Worm (Caenorhabditis elegans) whole organism, L1 larva: ENCODE results near the gene ced-8.

ENCODE experiments used
- C16A3.4 ChIP-seq: fragments of 150-350 bp; optimal IDR thresholded peaks from 2 replicates; lab custom pipeline; 2014; ENCODE audit warnings: missing biosample characterization, missing genetic modification characterization
- C34B4.2 ChIP-seq: sonication (generic microtip); optimal IDR thresholded peaks from 2 replicates; lab custom pipeline; 2017; ENCODE audit warnings: mild to moderate bottlenecking, missing genetic modification characterization, missing compliant biosample characterization
- aha-1 ChIP-seq: fragments of 150-350 bp; optimal IDR thresholded peaks from 2 replicates; lab custom pipeline; 2014; ENCODE audit warnings: missing biosample characterization, missing genetic modification characterization
- ama-1 ChIP-seq: fragments of 150-350 bp; optimal IDR thresholded peaks from 2 replicates; lab custom pipeline; 2014
- blmp-1 ChIP-seq: fragments of 150-350 bp; optimal IDR thresholded peaks from 2 replicates; lab custom pipeline; 2014; ENCODE audit warnings: missing biosample characterization, missing genetic modification characterization
- ceh-63 ChIP-seq: fragments of 200-800 bp; sonication (Bioruptor generic); optimal IDR thresholded peaks from 2 replicates; lab custom pipeline; 2018; ENCODE audit warnings: mild to moderate bottlenecking, missing genetic modification characterization, missing compliant biosample characterization
- ceh-8 ChIP-seq: fragments of 200-800 bp; sonication (Bioruptor generic); optimal IDR thresholded peaks from 2 replicates; lab custom pipeline; 2018; ENCODE audit warnings: mild to moderate bottlenecking, missing genetic modification characterization, moderate library complexity, missing compliant biosample characterization
- ces-1 ChIP-seq: fragments of 150-350 bp; optimal IDR thresholded peaks from 2 replicates; lab custom pipeline; 2014; ENCODE audit warnings: missing biosample characterization, missing genetic modification reagents, missing genetic modification characterization
- dpl-1 ChIP-seq, 3 experiments: fragments of 150-350 bp in 2 of 3; sonication (generic microtip) in 1 of 3; optimal IDR thresholded peaks; 2 replicates each; lab custom pipeline; 2014 to 2017; ENCODE audit warnings: missing biosample characterization in 3 of 3, missing genetic modification characterization in 3 of 3, missing genetic modification reagents in 3 of 3
- efl-1 ChIP-seq, 4 experiments: fragments of 150-350 bp; optimal IDR thresholded peaks in 3 of 4; peaks in 1 of 4; 1 replicate in 1 of 4; 2 replicates in 3 of 4; lab custom pipeline; 2014; ENCODE audit warnings: missing biosample characterization in 2 of 4, missing genetic modification characterization in 2 of 4, missing genetic modification reagents in 2 of 4
- egl-13 ChIP-seq: sonication (generic microtip); optimal IDR thresholded peaks from 2 replicates; lab custom pipeline; 2016; ENCODE audit warnings: missing genotype, missing genetic modification reagents, missing genetic modification characterization, missing compliant biosample characterization
- elt-2 ChIP-seq: sonication (generic microtip); optimal IDR thresholded peaks from 2 replicates; lab custom pipeline; 2016; ENCODE audit warnings: missing genetic modification characterization, mild to moderate bottlenecking, inconsistent platforms, missing compliant biosample characterization, missing genetic modification reagents
- elt-3 ChIP-seq, 6 experiments: fragments of 150-350 bp in 1 of 6; sonication (generic microtip); optimal IDR thresholded peaks; 2 replicates each; lab custom pipeline; 2017 to 2018; ENCODE audit warnings: missing biosample characterization in 6 of 6, missing genetic modification characterization in 6 of 6, inconsistent platforms in 1 of 6
- ets-5 ChIP-seq: fragments of 200-800 bp; sonication (Bioruptor generic); IDR thresholded peaks from 2 replicates; pipeline ENCODE4 v1.3.6; 2022; ENCODE audit warnings: missing genetic modification characterization, missing compliant biosample characterization
- grh-1 ChIP-seq: fragments of 200-800 bp; sonication (Bioruptor generic); IDR thresholded peaks from 2 replicates; pipeline ENCODE4 v1.3.6; 2022; ENCODE audit warnings: missing genetic modification reagents, missing genetic modification characterization, missing compliant biosample characterization
- hlh-17 ChIP-seq: fragments of 200-800 bp; sonication (Bioruptor generic); optimal IDR thresholded peaks from 2 replicates; lab custom pipeline; 2018; ENCODE audit warnings: missing genetic modification characterization, mild to moderate bottlenecking, missing compliant biosample characterization, moderate library complexity, borderline replicate concordance
- hpl-2 ChIP-seq: fragments of 150-350 bp; optimal IDR thresholded peaks from 2 replicates; lab custom pipeline; 2014; ENCODE audit warnings: missing biosample characterization, missing genetic modification reagents, missing genetic modification characterization
- lin-14 ChIP-seq: fragments of 200-800 bp; sonication (Bioruptor generic); optimal IDR thresholded peaks from 2 replicates; lab custom pipeline; 2018; ENCODE audit warnings: mild to moderate bottlenecking, missing genetic modification characterization, moderate library complexity, missing compliant biosample characterization
- lin-35 ChIP-seq, 2 experiments: fragments of 150-350 bp; optimal IDR thresholded peaks; 2 replicates each; lab custom pipeline; 2014; ENCODE audit warnings: missing biosample characterization in 2 of 2, missing genetic modification characterization in 2 of 2, missing genetic modification reagents in 2 of 2
- lin-39 ChIP-seq: fragments of 150-350 bp; optimal IDR thresholded peaks from 2 replicates; lab custom pipeline; 2014; ENCODE audit warnings: missing biosample characterization, missing genetic modification reagents, missing genetic modification characterization
- lir-3 ChIP-seq: sonication (generic microtip); optimal IDR thresholded peaks from 2 replicates; lab custom pipeline; 2016; ENCODE audit warnings: mild to moderate bottlenecking, missing genetic modification characterization, moderate library complexity, missing compliant biosample characterization; ENCODE audit not compliant: poor library complexity
- lsy-2 ChIP-seq, 2 experiments: fragments of 150-350 bp; optimal IDR thresholded peaks; 2 replicates each; lab custom pipeline; 2014; ENCODE audit warnings: missing biosample characterization in 2 of 2, missing genetic modification characterization in 2 of 2
- mdl-1 ChIP-seq, 2 experiments: fragments of 150-350 bp; optimal IDR thresholded peaks; 2 replicates each; lab custom pipeline; 2014 to 2017; ENCODE audit warnings: missing biosample characterization in 2 of 2, missing genetic modification characterization in 2 of 2, inconsistent platforms in 1 of 2
- mep-1 ChIP-seq: fragments of 150-350 bp; optimal IDR thresholded peaks from 2 replicates; lab custom pipeline; 2014; ENCODE audit warnings: missing biosample characterization, missing genetic modification characterization
- nhr-11 ChIP-seq: fragments of 150-350 bp; optimal IDR thresholded peaks from 2 replicates; lab custom pipeline; 2014; ENCODE audit warnings: missing biosample characterization, missing genetic modification characterization
- nhr-20 ChIP-seq: sonication (generic microtip); optimal IDR thresholded peaks from 2 replicates; lab custom pipeline; 2016; ENCODE audit warnings: mild to moderate bottlenecking, missing genetic modification characterization, missing compliant biosample characterization
- nhr-47 ChIP-seq: sonication (generic microtip); optimal IDR thresholded peaks from 2 replicates; lab custom pipeline; 2016; ENCODE audit warnings: mild to moderate bottlenecking, missing genetic modification characterization, moderate library complexity, missing compliant biosample characterization
- nhr-71 ChIP-seq: sonication (generic microtip); optimal IDR thresholded peaks from 2 replicates; lab custom pipeline; 2016; ENCODE audit warnings: mild to moderate bottlenecking, missing genetic modification characterization, moderate library complexity, missing compliant biosample characterization
- rnt-1 ChIP-seq: sonication (generic microtip); optimal IDR thresholded peaks from 2 replicates; lab custom pipeline; 2016; ENCODE audit warnings: mild to moderate bottlenecking, missing genetic modification characterization, moderate library complexity, missing compliant biosample characterization
- snu-23 ChIP-seq: sonication (generic microtip); optimal IDR thresholded peaks from 2 replicates; lab custom pipeline; 2016; ENCODE audit warnings: missing genetic modification characterization, missing compliant biosample characterization
- sox-4 ChIP-seq: sonication (generic microtip); optimal IDR thresholded peaks from 2 replicates; lab custom pipeline; 2016; ENCODE audit warnings: missing genetic modification characterization, missing compliant biosample characterization
- sup-37 ChIP-seq: fragments of 200-800 bp; sonication (Bioruptor generic); optimal IDR thresholded peaks from 2 replicates; lab custom pipeline; 2018; ENCODE audit warnings: mild to moderate bottlenecking, missing genetic modification characterization, missing compliant biosample characterization
- swsn-7 ChIP-seq: sonication (generic microtip); optimal IDR thresholded peaks from 2 replicates; lab custom pipeline; 2016; ENCODE audit warnings: missing genetic modification characterization, missing compliant biosample characterization
- tbx-2 ChIP-seq: sonication (generic microtip); optimal IDR thresholded peaks from 2 replicates; lab custom pipeline; 2016; ENCODE audit warnings: missing genetic modification characterization, missing compliant biosample characterization
- unc-130 ChIP-seq: fragments of 150-350 bp; optimal IDR thresholded peaks from 2 replicates; lab custom pipeline; 2017; ENCODE audit warnings: missing biosample characterization, missing genetic modification characterization, inconsistent platforms
- unc-30 ChIP-seq: sonication (generic microtip); optimal IDR thresholded peaks from 2 replicates; lab custom pipeline; 2017; ENCODE audit warnings: missing biosample characterization, missing genetic modification characterization
- unc-62 ChIP-seq: fragments of 150-350 bp; optimal IDR thresholded peaks from 2 replicates; lab custom pipeline; 2014; ENCODE audit warnings: missing biosample characterization, missing genetic modification reagents, missing genetic modification characterization
- unc-86 ChIP-seq: sonication (generic microtip); optimal IDR thresholded peaks from 2 replicates; lab custom pipeline; 2016; ENCODE audit warnings: missing genetic modification characterization, missing compliant biosample characterization
- vab-15 ChIP-seq: sonication (generic microtip); optimal IDR thresholded peaks from 2 replicates; lab custom pipeline; 2017; ENCODE audit warnings: missing genotype, mild to moderate bottlenecking, missing genetic modification characterization, missing compliant biosample characterization
- zag-1 ChIP-seq: fragments of 150-350 bp; optimal IDR thresholded peaks from 2 replicates; lab custom pipeline; 2014; ENCODE audit warnings: missing biosample characterization, missing genetic modification characterization
- zip-4 ChIP-seq: fragments of 200-800 bp; sonication (Bioruptor generic); optimal IDR thresholded peaks from 2 replicates; lab custom pipeline; 2018; ENCODE audit warnings: mild to moderate bottlenecking, missing genetic modification characterization, moderate library complexity, missing compliant biosample characterization
- ztf-11 ChIP-seq, 2 experiments: sonication (generic microtip); optimal IDR thresholded peaks; 2 replicates each; lab custom pipeline; 2016 to 2017; ENCODE audit warnings: missing genetic modification characterization in 2 of 2, missing biosample characterization in 1 of 2, missing compliant biosample characterization in 1 of 2

The ced-8 gene

ce11 chrX:8394279-8394678, 22.4 kb downstream of the ced-8 start:
- TF ChIP-seq sup-37 (GFP tag; lab: Kevin White, UChicago) (no peak), tbx-2 (tag; lab: Kevin White, UChicago) (peak; percentile 61), dpl-1 (GFP tag; optimal IDR thresholded peaks at IDR 0.05; lab: Kevin White, UChicago) (no peak), ceh-8 (GFP tag; lab: Kevin White, UChicago) (no peak), blmp-1 (tag; lab: Kevin White, UChicago) (peak; percentile 10), unc-62 (no peak), nhr-20 (tag; lab: Kevin White, UChicago) (no peak), ztf-11 (tag; optimal IDR thresholded peaks at IDR 0.05; lab: Kevin White, UChicago) (peak in 1 of 2 experiments; percentile 68), elt-2 (no peak)

ce11 chrX:8392539-8392996, 24.2 kb downstream of the ced-8 start, which contains the start of gene wrk-1:
wrk-1 (minus strand) TSS chrX:8392589.
- TF ChIP-seq ets-5 (0 out of 2 replicates have a peak, but pooled peaks have one; percentile 20), egl-13 (no peak)
- TF ChIP-seq, all 84 proteins: peak for 1

- TF ChIP-seq lsy-2 (tag; optimal IDR thresholded peaks at IDR 0.05; lab: Kevin White, UChicago): no peak
- TF ChIP-seq nhr-11 (tag; lab: Kevin White, UChicago): no peak
- TF ChIP-seq lin-35 (GFP tag; optimal IDR thresholded peaks at IDR 0.05; lab: Kevin White, UChicago): no peak
- no peak for TF ChIP-seq elt-3 (tag; optimal IDR thresholded peaks at IDR 0.05; lab: Kevin White, UChicago)
- no peak for TF ChIP-seq rnt-1 (tag; lab: Kevin White, UChicago)
- TF ChIP-seq mdl-1 (tag; optimal IDR thresholded peaks at IDR 0.05; lab: Kevin White, UChicago): no peak
- no peak for TF ChIP-seq C34B4.2 (tag; lab: Kevin White, UChicago)
- no peak for TF ChIP-seq ama-1 (lab: Kevin White, UChicago)
- TF ChIP-seq unc-62: no peak
- TF ChIP-seq unc-30 (tag; lab: Kevin White, UChicago): no peak
- no peak for TF ChIP-seq lir-3
- TF ChIP-seq sox-4 (tag; lab: Kevin White, UChicago): no peak
- no peak for TF ChIP-seq ces-1 (GFP tag; lab: Kevin White, UChicago)
- TF ChIP-seq aha-1: no peak
- no peak for TF ChIP-seq zip-4
- no peak for TF ChIP-seq vab-15
- no peak for TF ChIP-seq nhr-71 (tag; lab: Kevin White, UChicago)
- no peak for TF ChIP-seq C16A3.4
- TF ChIP-seq lin-39 (tag; lab: Kevin White, UChicago): no peak
Observed at ce11 chrX:8391505-8391904, 25.2 kb downstream of the ced-8 start.

ce11 chrX:8390508-8390907, 26.2 kb downstream of the ced-8 start:
- TF ChIP-seq hpl-2 (GFP tag; lab: Kevin White, UChicago): no peak
- peak; percentile 8 for TF ChIP-seq lin-14
- TF ChIP-seq blmp-1 (tag; lab: Kevin White, UChicago): no peak
- no peak for TF ChIP-seq nhr-47 (tag; lab: Kevin White, UChicago)

- TF ChIP-seq unc-130 (tag; lab: Kevin White, UChicago): no peak
- no peak for TF ChIP-seq grh-1 (GFP tag; lab: Robert Waterston, UW)
- TF ChIP-seq efl-1 (optimal IDR thresholded peaks at IDR 0.05; lab: Kevin White, UChicago): no peak
- TF ChIP-seq efl-1 (GFP tag; optimal IDR thresholded peaks at IDR 0.05 in 1 of 2; lab: Kevin White, UChicago): peak in 1 of 2 experiments; percentile 77
- no peak for TF ChIP-seq zag-1 (tag; lab: Kevin White, UChicago)
- no peak for TF ChIP-seq hlh-17 (GFP tag; lab: Kevin White, UChicago)
- TF ChIP-seq C34B4.2 (tag; lab: Kevin White, UChicago): no peak
- TF ChIP-seq unc-62: no peak
- no peak for TF ChIP-seq ces-1 (GFP tag; lab: Kevin White, UChicago)
- no peak for TF ChIP-seq sup-37 (GFP tag; lab: Kevin White, UChicago)
- TF ChIP-seq unc-30 (tag; lab: Kevin White, UChicago): no peak
- no peak for TF ChIP-seq ama-1 (lab: Kevin White, UChicago)
- TF ChIP-seq swsn-7 (tag; lab: Kevin White, UChicago): peak; percentile 64
- TF ChIP-seq ceh-63: no peak
- TF ChIP-seq unc-86 (tag; lab: Kevin White, UChicago): peak; percentile 13
- no peak for TF ChIP-seq vab-15
- TF ChIP-seq lin-39 (tag; lab: Kevin White, UChicago): no peak
- no peak for TF ChIP-seq nhr-11 (tag; lab: Kevin White, UChicago)
- TF ChIP-seq nhr-71 (tag; lab: Kevin White, UChicago): peak; percentile 74
- TF ChIP-seq mep-1 (tag; lab: Kevin White, UChicago): peak; percentile 70
- peak; percentile 80 for TF ChIP-seq snu-23 (GFP tag; lab: Kevin White, UChicago)
- peak; percentile 63 for TF ChIP-seq rnt-1 (tag; lab: Kevin White, UChicago)
Observed at ce11 chrX:8386068-8386851, 30.5 kb downstream of the ced-8 start.
